Fruit fly (Drosophila melanogaster) whole organism, embryonic: ENCODE data around the gene RSG7.

Experiments used
- Blimp-1 ChIP-seq: fragments of 200-800 bp; sonication (Bioruptor generic); optimal IDR thresholded peaks from 3 replicates; lab custom pipeline; 2018; ENCODE audit warnings: missing biosample characterization, missing genetic modification characterization, mild to moderate bottlenecking, moderate library complexity, missing genetic modification reagents
- CG31365 ChIP-seq: fragments of 200-800 bp; sonication (Bioruptor generic); optimal IDR thresholded peaks from 2 replicates; lab custom pipeline; 2018; ENCODE audit warnings: missing biosample characterization, mild to moderate bottlenecking, missing genetic modification characterization
- CG6854 ChIP-seq: fragments of 200-800 bp; sonication (Bioruptor generic); optimal IDR thresholded peaks from 3 replicates; lab custom pipeline; 2017; ENCODE audit warnings: missing biosample characterization, mild to moderate bottlenecking, missing genetic modification characterization
- CTCF ChIP-seq: fragments of 200-800 bp; sonication (Bioruptor generic); optimal IDR thresholded peaks from 2 replicates; lab custom pipeline; 2017; ENCODE audit warnings: missing biosample characterization, mild to moderate bottlenecking, missing genetic modification characterization, moderate library complexity
- D19B ChIP-seq: fragments of 200-800 bp; sonication (Bioruptor generic); optimal IDR thresholded peaks from 2 replicates; lab custom pipeline; 2017; ENCODE audit warnings: missing biosample characterization, mild to moderate bottlenecking, missing genetic modification characterization
- Ptx1 ChIP-seq: fragments of 200-800 bp; sonication (Bioruptor generic); IDR thresholded peaks from 2 replicates; pipeline ENCODE4 v1.3.6; 2022; ENCODE audit warnings: missing biosample characterization, missing genetic modification characterization
- amos ChIP-seq: fragments of 200-800 bp; sonication (Bioruptor generic); IDR thresholded peaks from 2 replicates; pipeline ENCODE4 v1.3.6; 2022; ENCODE audit warnings: missing biosample characterization, missing genetic modification characterization; ENCODE audit not compliant: partially characterized antibody
- pros ChIP-seq: fragments of 200-800 bp; sonication (Bioruptor generic); optimal IDR thresholded peaks from 3 replicates; lab custom pipeline; 2019; ENCODE audit warnings: missing biosample characterization, mild to moderate bottlenecking, missing genetic modification characterization, moderate library complexity
- slbo ChIP-seq: fragments of 200-800 bp; sonication (Bioruptor generic); IDR thresholded peaks from 2 replicates; pipeline ENCODE4 v1.3.6; 2022; ENCODE audit warnings: missing biosample characterization, missing genetic modification characterization
- zen ChIP-seq: fragments of 200-800 bp; sonication (Bioruptor generic); optimal IDR thresholded peaks from 3 replicates; lab custom pipeline; 2018; ENCODE audit warnings: missing biosample characterization, mild to moderate bottlenecking, missing genetic modification characterization, moderate library complexity

DNA sequence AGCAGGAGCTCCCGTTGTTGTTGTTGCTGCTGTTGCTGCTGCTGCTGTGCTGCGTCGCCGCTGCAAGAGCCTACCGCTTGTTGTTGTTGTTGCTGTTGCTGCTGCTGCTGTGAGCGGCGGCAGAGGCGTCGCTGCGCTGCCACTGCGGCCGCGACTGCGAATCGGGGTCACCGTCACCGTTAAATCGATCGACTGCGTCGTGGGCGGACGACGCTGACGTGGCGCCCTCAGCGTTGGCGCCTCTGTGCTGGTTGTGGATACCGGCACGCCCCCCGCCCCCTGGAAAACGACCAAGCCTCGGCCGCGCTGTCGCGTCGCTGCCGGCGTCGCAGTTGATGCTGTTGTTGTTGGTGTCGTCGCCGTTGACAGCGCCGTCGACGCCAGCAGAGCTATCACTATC is 5.3 kb upstream of the RSG7 start:
- no peak for TF ChIP-seq pros (GFP tag; lab: Kevin White, UChicago)
- TF ChIP-seq Ptx1 = no peak
- TF ChIP-seq CTCF (GFP tag; lab: Kevin White, UChicago) = no peak
- TF ChIP-seq CG31365 = no peak
- no peak for TF ChIP-seq CG6854 (GFP tag; lab: Kevin White, UChicago)
- no peak for TF ChIP-seq zen
- no peak for TF ChIP-seq amos
- TF ChIP-seq D19B = no peak
- no peak for TF ChIP-seq Blimp-1 (GFP tag; lab: Kevin White, UChicago)
- no peak for TF ChIP-seq slbo
